Fruit fly (Drosophila melanogaster) whole organism, pupa: ENCODE measurements around the gene Calx.

Experiments used
- CG10348 ChIP-seq: fragments of 200-800 bp; sonication (Bioruptor generic); IDR thresholded peaks from 2 replicates; pipeline ENCODE4 v1.3.6; 2022; ENCODE audit warnings: missing biosample characterization, missing genetic modification characterization
- CG14655 ChIP-seq: fragments of 200-800 bp; sonication (Bioruptor generic); optimal IDR thresholded peaks from 3 replicates; lab custom pipeline; 2017; ENCODE audit warnings: mild to moderate bottlenecking, missing biosample characterization, missing genetic modification reagents, missing genetic modification characterization
- CG15710 ChIP-seq: fragments of 200-800 bp; sonication (Bioruptor generic); optimal IDR thresholded peaks from 2 replicates; lab custom pipeline; 2018; ENCODE audit warnings: missing biosample characterization, mild to moderate bottlenecking, missing genetic modification characterization, moderate library complexity
- CG17806 ChIP-seq: fragments of 200-800 bp; sonication (Bioruptor generic); optimal IDR thresholded peaks from 2 replicates; lab custom pipeline; 2018; ENCODE audit warnings: missing biosample characterization, mild to moderate bottlenecking, missing genetic modification characterization, moderate library complexity
- CG32121 ChIP-seq: fragments of 200-800 bp; sonication (Bioruptor generic); IDR thresholded peaks from 2 replicates; pipeline ENCODE4 v1.3.6; 2022; ENCODE audit warnings: missing biosample characterization, missing genetic modification characterization
- CG34367 ChIP-seq: fragments of 200-800 bp; sonication (Bioruptor generic); optimal IDR thresholded peaks from 2 replicates; lab custom pipeline; 2018; ENCODE audit warnings: missing biosample characterization, mild to moderate bottlenecking, missing genetic modification characterization
- CG4496 ChIP-seq: fragments of 200-800 bp; sonication (Bioruptor generic); IDR thresholded peaks from 3 replicates; pipeline ENCODE4 v1.3.6; 2022; ENCODE audit warnings: missing biosample characterization, missing genetic modification characterization
- CG8301 ChIP-seq: fragments of 200-800 bp; sonication (Bioruptor generic); optimal IDR thresholded peaks from 2 replicates; lab custom pipeline; 2018; ENCODE audit warnings: missing biosample characterization, mild to moderate bottlenecking, missing genetic modification characterization
- CG9948 ChIP-seq: fragments of 200-800 bp; sonication (Bioruptor generic); optimal IDR thresholded peaks from 2 replicates; lab custom pipeline; 2018; ENCODE audit warnings: missing biosample characterization, mild to moderate bottlenecking, missing genetic modification characterization, moderate library complexity
- EcR ChIP-seq: fragments of 200-800 bp; sonication (Bioruptor generic); optimal IDR thresholded peaks from 3 replicates; lab custom pipeline; 2019; ENCODE audit warnings: missing biosample characterization, missing genetic modification characterization, mild to moderate bottlenecking, moderate library complexity, missing genetic modification reagents
- Snoo ChIP-seq: fragments of 200-800 bp; sonication (Bioruptor generic); optimal IDR thresholded peaks from 3 replicates; lab custom pipeline; 2017; ENCODE audit warnings: missing biosample characterization, mild to moderate bottlenecking, missing genetic modification characterization, inconsistent platforms
- fd96Ca ChIP-seq: fragments of 200-800 bp; sonication (Bioruptor generic); IDR thresholded peaks from 3 replicates; pipeline ENCODE4 v1.3.6; 2022; ENCODE audit warnings: missing biosample characterization, missing genetic modification characterization
- gl ChIP-seq: fragments of 200-800 bp; sonication (Bioruptor generic); optimal IDR thresholded peaks from 2 replicates; lab custom pipeline; 2018; ENCODE audit warnings: missing biosample characterization, mild to moderate bottlenecking, missing genetic modification characterization
- rn ChIP-seq: fragments of 200-800 bp; sonication (Bioruptor generic); IDR thresholded peaks from 2 replicates; pipeline ENCODE4 v1.3.6; 2022; ENCODE audit warnings: missing biosample characterization, missing genetic modification characterization

- TF ChIP-seq CG10348 (GFP tag; lab: Robert Waterston, UW) (no peak), CG17806 (no peak), CG15710 (tag; lab: Kevin White, UChicago) (no peak), Snoo (no peak), CG14655 (GFP tag; lab: Kevin White, UChicago) (no peak), CG4496 (no peak), CG32121 (GFP tag; lab: Robert Waterston, UW) (no peak), fd96Ca (GFP tag; lab: Robert Waterston, UW) (no peak), CG9948 (no peak), rn (GFP tag; lab: Robert Waterston, UW) (no peak), CG34367 (tag; lab: Kevin White, UChicago) (no peak), gl (tag; lab: Kevin White, UChicago) (no peak), CG8301 (tag; lab: Kevin White, UChicago) (no peak), EcR (GFP tag; lab: Kevin White, UChicago) (no peak)
These were observed 16.0 kb upstream of the Calx start for dm6 chr3R:20961993-20962392.
